Worm (Caenorhabditis elegans): ENCODE results near the gene C03A7.2.

DNA sequence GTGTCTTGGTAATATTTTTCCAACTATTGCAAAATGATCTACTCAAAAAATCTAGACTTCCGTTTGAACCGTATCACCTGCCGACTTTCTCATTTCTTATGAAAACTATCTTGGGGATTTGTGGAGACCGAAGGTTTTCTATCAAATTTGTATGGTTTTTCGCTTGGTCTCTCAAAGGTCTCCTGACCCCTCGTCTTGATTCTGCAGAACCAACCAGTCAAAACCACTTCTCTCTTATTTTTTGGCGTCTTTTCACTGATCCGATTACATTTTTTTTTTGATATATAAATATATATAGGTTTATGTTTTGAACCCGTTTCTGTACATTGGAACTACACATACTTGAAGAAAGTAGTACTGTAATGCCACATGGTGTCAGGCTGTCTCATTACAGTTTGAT lies 43.9 kb downstream of the C03A7.2 start:
- TF ChIP-seq med-1 (GFP tag; optimal IDR thresholded peaks at IDR 0.05; ENCODE audit: insufficient read depth): no peak
- no peak for TF ChIP-seq tab-1 (GFP tag; IDR thresholded peaks at IDR 0.05)
- TF ChIP-seq ztf-29 (GFP tag; IDR thresholded peaks at IDR 0.05): no peak
- no peak for TF ChIP-seq ref-1 (GFP tag; conservative IDR thresholded peaks at IDR 0.05)
- no peak for TF ChIP-seq flt-1 (GFP tag; IDR thresholded peaks at IDR 0.05)
- no peak for TF ChIP-seq ztf-23 (GFP tag; IDR thresholded peaks at IDR 0.05)
- no peak for TF ChIP-seq T22C8.4 (GFP tag; IDR thresholded peaks at IDR 0.05)
- TF ChIP-seq cog-1 (tag; optimal IDR thresholded peaks at IDR 0.05): no peak
- no peak for TF ChIP-seq klf-2 (GFP tag; conservative IDR thresholded peaks at IDR 0.05)
